Worm (Caenorhabditis elegans) whole organism, late embryonic: ENCODE data around the gene eff-1.

Experiments
- F13H6.1 ChIP-seq: sonication (generic microtip); optimal IDR thresholded peaks from 2 replicates; lab custom pipeline; 2016; ENCODE audit warnings: missing genetic modification characterization, missing compliant biosample characterization
- madf-2 ChIP-seq: sonication (generic microtip); optimal IDR thresholded peaks from 2 replicates; lab custom pipeline; 2017; ENCODE audit warnings: missing genetic modification characterization, missing compliant biosample characterization
- unc-55 ChIP-seq: sonication (generic microtip); optimal IDR thresholded peaks from 2 replicates; lab custom pipeline; 2017; ENCODE audit warnings: missing biosample characterization, missing genetic modification reagents, missing genetic modification characterization

ce11 chrII:8314768-8315167 lies 31.7 kb upstream of the eff-1 start:
- TF ChIP-seq F13H6.1 (tag; lab: Kevin White, UChicago), result no peak
- TF ChIP-seq madf-2 (tag; lab: Kevin White, UChicago), result no peak
- TF ChIP-seq unc-55 (GFP tag; lab: Kevin White, UChicago), result no peak
